Worm (Caenorhabditis elegans) whole organism, L4/young adult: ENCODE data around the gene ZK673.6.

Experiments
- W03F9.2 ChIP-seq: fragments of 150-350 bp; optimal IDR thresholded peaks from 2 replicates; lab custom pipeline; 2014; ENCODE audit warnings: missing biosample characterization, missing genetic modification characterization
- dao-5 ChIP-seq: sonication (generic microtip); optimal IDR thresholded peaks from 2 replicates; lab custom pipeline; 2016; ENCODE audit warnings: missing genotype, missing genetic modification characterization, moderate library complexity, missing compliant biosample characterization
- him-1 ChIP-seq: sonication (generic microtip); optimal IDR thresholded peaks from 2 replicates; lab custom pipeline; 2016; ENCODE audit warnings: missing genotype, missing genetic modification reagents, missing genetic modification characterization, missing compliant biosample characterization

ce11 chrII:10450335-10450734 is 13.8 kb downstream of the ZK673.6 start:
- TF ChIP-seq him-1 (no peak), W03F9.2 (tag; lab: Kevin White, UChicago) (no peak), dao-5 (no peak)
